Fruit fly (Drosophila melanogaster) whole organism, prepupa: ENCODE measurements around the gene tai.

Experiments
- Blimp-1 ChIP-seq: fragments of 200-800 bp; sonication (Bioruptor generic); optimal IDR thresholded peaks from 3 replicates; lab custom pipeline; 2017; ENCODE audit warnings: missing biosample characterization, missing genetic modification characterization, mild to moderate bottlenecking, moderate library complexity, missing genetic modification reagents
- Ets96B ChIP-seq: fragments of 200-800 bp; optimal IDR thresholded peaks from 2 replicates; lab custom pipeline; 2019; ENCODE audit warnings: missing biosample characterization, mild to moderate bottlenecking, missing genetic modification characterization, moderate library complexity

DNA sequence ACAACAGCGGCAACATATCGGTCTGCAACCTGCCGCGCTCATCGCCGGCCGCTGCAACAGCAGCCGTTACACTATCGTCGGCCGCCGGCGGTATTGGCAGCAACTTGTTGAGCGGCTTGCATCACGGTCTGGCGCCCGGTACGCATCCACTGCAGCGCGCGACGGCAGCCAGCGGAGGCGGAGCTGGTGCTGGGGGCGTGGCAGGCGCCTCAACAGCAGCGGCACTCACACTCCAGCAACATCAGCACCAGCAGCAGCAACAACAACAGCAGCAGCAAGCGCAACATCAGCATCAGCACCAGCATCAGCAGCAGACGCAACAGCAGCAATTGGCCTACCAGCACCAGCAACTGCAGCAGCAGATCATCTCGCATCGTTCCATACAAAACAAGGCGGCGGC, 67.5 kb downstream of the tai start:
- TF ChIP-seq Blimp-1 (GFP tag; lab: Kevin White, UChicago) (no peak), Ets96B (tag; lab: Kevin White, UChicago) (no peak)
